Worm (Caenorhabditis elegans) whole organism, late embryonic: ENCODE data around the gene cpg-24.

Experiments used
- C08G9.2 ChIP-seq: sonication (generic microtip); optimal IDR thresholded peaks from 2 replicates; lab custom pipeline; 2016; ENCODE audit warnings: mild to moderate bottlenecking, missing genetic modification characterization, moderate library complexity, missing compliant biosample characterization
- Y22D7AL.16 ChIP-seq: sonication (generic microtip); optimal IDR thresholded peaks from 2 replicates; lab custom pipeline; 2016; ENCODE audit warnings: missing genetic modification characterization, missing compliant biosample characterization
- ama-1 ChIP-seq: fragments of 150-350 bp; optimal IDR thresholded peaks from 2 replicates; lab custom pipeline; 2014
- ceh-14 ChIP-seq: sonication (generic microtip); optimal IDR thresholded peaks from 2 replicates; lab custom pipeline; 2016; ENCODE audit warnings: missing genotype, missing genetic modification characterization, missing compliant biosample characterization
- ceh-45 ChIP-seq: fragments of 200-800 bp; sonication (Bioruptor generic); IDR thresholded peaks from 2 replicates; pipeline ENCODE4 v1.3.6; 2022; ENCODE audit warnings: missing genetic modification reagents, missing genetic modification characterization, missing compliant biosample characterization
- elt-4 ChIP-seq: sonication (generic microtip); optimal IDR thresholded peaks from 2 replicates; lab custom pipeline; 2016; ENCODE audit warnings: missing genetic modification characterization, missing compliant biosample characterization
- hlh-30 ChIP-seq: sonication (generic microtip); optimal IDR thresholded peaks from 2 replicates; lab custom pipeline; 2017; ENCODE audit warnings: antibody characterized with exemption, missing genetic modification characterization, missing compliant biosample characterization; ENCODE audit not compliant: insufficient read depth
- pax-1 ChIP-seq: fragments of 150-350 bp; optimal IDR thresholded peaks from 2 replicates; lab custom pipeline; 2014; ENCODE audit warnings: missing biosample characterization, missing genetic modification characterization
- pha-4 ChIP-seq: fragments of 150-350 bp; optimal IDR thresholded peaks from 2 replicates; lab custom pipeline; 2018; ENCODE audit warnings: missing biosample characterization, missing genetic modification reagents, missing genetic modification characterization
- pqm-1 ChIP-seq: sonication (generic microtip); optimal IDR thresholded peaks from 2 replicates; lab custom pipeline; 2016; ENCODE audit warnings: missing genetic modification characterization, missing compliant biosample characterization
- ttx-3 ChIP-seq: sonication (generic microtip); optimal IDR thresholded peaks from 2 replicates; lab custom pipeline; 2016; ENCODE audit warnings: missing genetic modification reagents, missing genetic modification characterization, missing compliant biosample characterization
- zip-5 ChIP-seq: sonication (generic microtip); optimal IDR thresholded peaks from 2 replicates; lab custom pipeline; 2016; ENCODE audit warnings: missing genetic modification characterization, missing compliant biosample characterization

- TF ChIP-seq Y22D7AL.16 (tag; lab: Kevin White, UChicago) (no peak), ama-1 (lab: Kevin White, UChicago) (no peak), pax-1 (tag; lab: Kevin White, UChicago) (no peak), elt-4 (tag; lab: Kevin White, UChicago) (no peak), zip-5 (no peak), ceh-14 (tag; lab: Kevin White, UChicago) (no peak), ceh-45 (GFP tag; lab: Robert Waterston, UW) (no peak), C08G9.2 (tag; lab: Kevin White, UChicago) (no peak), pha-4 (tag; lab: Kevin White, UChicago) (no peak), pqm-1 (tag; lab: Kevin White, UChicago) (no peak), hlh-30 (tag; lab: Kevin White, UChicago) (no peak), ttx-3 (tag; lab: Kevin White, UChicago) (no peak)
These were observed 45.2 kb downstream of the cpg-24 start for ce11 chrIV:1676926-1677325.
